Worm (Caenorhabditis elegans) whole organism, L4 larva: ENCODE results near the gene ZK742.3.

Experiments used
- D1046.2 ChIP-seq: fragments of 200-800 bp; sonication (Bioruptor generic); IDR thresholded peaks from 2 replicates; pipeline ENCODE4 v1.3.6; 2022; ENCODE audit warnings: missing genetic modification characterization, missing compliant biosample characterization
- F26F4.8 ChIP-seq: fragments of 200-800 bp; sonication (Bioruptor generic); conservative IDR thresholded peaks from 2 replicates; pipeline ENCODE4 v1.3.6; 2022; ENCODE audit warnings: missing genetic modification characterization, missing compliant biosample characterization
- Y5F2A.4 ChIP-seq: fragments of 200-800 bp; sonication (Bioruptor generic); optimal IDR thresholded peaks from 2 replicates; lab custom pipeline; 2018; ENCODE audit warnings: mild to moderate bottlenecking, missing genetic modification characterization, missing compliant biosample characterization
- Y75B8A.6 ChIP-seq: fragments of 200-800 bp; sonication (Bioruptor generic); IDR thresholded peaks from 2 replicates; pipeline ENCODE4 v1.3.6; 2022; ENCODE audit warnings: missing genetic modification reagents, missing genetic modification characterization, missing compliant biosample characterization
- ZK337.2 ChIP-seq: fragments of 200-800 bp; sonication (Bioruptor generic); IDR thresholded peaks from 2 replicates; pipeline ENCODE4 v1.3.6; 2022; ENCODE audit warnings: missing genetic modification reagents, missing genetic modification characterization, missing compliant biosample characterization
- ZK546.5 ChIP-seq, 2 experiments: sonication (generic microtip); optimal IDR thresholded peaks; 2 replicates each; lab custom pipeline; 2017; ENCODE audit warnings: missing biosample characterization in 2 of 2, missing genetic modification characterization in 2 of 2
- aha-1 ChIP-seq: fragments of 150-350 bp; peaks from one replicate; lab custom pipeline; 2014; ENCODE audit warnings: missing biosample characterization, missing genetic modification characterization
- ama-1 ChIP-seq: fragments of 150-350 bp; optimal IDR thresholded peaks from 2 replicates; lab custom pipeline; 2014; ENCODE audit warnings: inconsistent platforms, mixed read lengths
- attf-4 ChIP-seq: sonication (generic microtip); optimal IDR thresholded peaks from 3 replicates; lab custom pipeline; 2017; ENCODE audit warnings: missing biosample characterization, missing genetic modification characterization
- ceh-82 ChIP-seq: sonication (generic microtip); optimal IDR thresholded peaks from 2 replicates; lab custom pipeline; 2017; ENCODE audit warnings: missing biosample characterization, missing genetic modification characterization
- daf-8 ChIP-seq: fragments of 200-800 bp; sonication (Bioruptor generic); IDR thresholded peaks from 2 replicates; pipeline ENCODE4 v1.3.6; 2022; ENCODE audit warnings: missing genetic modification characterization, missing compliant biosample characterization
- dpl-1 ChIP-seq: fragments of 150-350 bp; optimal IDR thresholded peaks from 2 replicates; lab custom pipeline; 2014; ENCODE audit warnings: missing biosample characterization, missing genetic modification reagents, missing genetic modification characterization
- egl-43 ChIP-seq: fragments of 200-800 bp; sonication (Bioruptor generic); IDR thresholded peaks from 2 replicates; pipeline ENCODE4 v1.3.6; 2022; ENCODE audit warnings: missing genetic modification reagents, missing genetic modification characterization, missing compliant biosample characterization
- fos-1 ChIP-seq: fragments of 150-350 bp; optimal IDR thresholded peaks from 2 replicates; lab custom pipeline; 2014; ENCODE audit warnings: missing biosample characterization, missing genetic modification characterization
- hif-1 ChIP-seq, 2 experiments: sonication (generic microtip); optimal IDR thresholded peaks; 2 replicates each; lab custom pipeline; 2016 to 2017; ENCODE audit warnings: missing compliant biosample characterization in 2 of 2, missing genetic modification characterization in 2 of 2, missing genetic modification reagents in 2 of 2, missing genotype in 2 of 2, mild to moderate bottlenecking in 1 of 2
- hlh-30 ChIP-seq: sonication (generic microtip); optimal IDR thresholded peaks from 2 replicates; lab custom pipeline; 2017; ENCODE audit warnings: antibody characterized with exemption, mild to moderate bottlenecking, missing genetic modification characterization, missing compliant biosample characterization; ENCODE audit not compliant: insufficient read depth
- jun-1 ChIP-seq: fragments of 150-350 bp; optimal IDR thresholded peaks from 2 replicates; lab custom pipeline; 2014; ENCODE audit warnings: missing biosample characterization, missing genetic modification reagents, missing genetic modification characterization
- lin-1 ChIP-seq: fragments of 200-800 bp; sonication (Bioruptor generic); IDR thresholded peaks from 2 replicates; pipeline ENCODE4 v1.3.6; 2022; ENCODE audit warnings: missing genetic modification reagents, missing genetic modification characterization, missing compliant biosample characterization
- lin-13 ChIP-seq: fragments of 150-350 bp; optimal IDR thresholded peaks from 2 replicates; lab custom pipeline; 2014; ENCODE audit warnings: missing biosample characterization, missing genetic modification reagents, missing genetic modification characterization
- lin-38 ChIP-seq: fragments of 200-800 bp; sonication (Bioruptor generic); IDR thresholded peaks from 2 replicates; pipeline ENCODE4 v1.3.6; 2022; ENCODE audit warnings: missing genetic modification reagents, missing genetic modification characterization, missing compliant biosample characterization
- lir-3 ChIP-seq: sonication (generic microtip); optimal IDR thresholded peaks from 2 replicates; lab custom pipeline; 2016; ENCODE audit warnings: mild to moderate bottlenecking, missing genetic modification characterization, missing compliant biosample characterization
- mdt-29 ChIP-seq: fragments of 200-800 bp; sonication (Bioruptor generic); IDR thresholded peaks from 2 replicates; pipeline ENCODE4 v1.3.6; 2022; ENCODE audit warnings: missing genetic modification reagents, missing genetic modification characterization, missing compliant biosample characterization
- mep-1 ChIP-seq: fragments of 150-350 bp; sonication (generic microtip); optimal IDR thresholded peaks from 3 replicates; lab custom pipeline; 2014; ENCODE audit warnings: missing biosample characterization, missing genetic modification characterization
- mes-2 ChIP-seq: sonication (generic microtip); optimal IDR thresholded peaks from 2 replicates; lab custom pipeline; 2016; ENCODE audit warnings: missing genotype, mild to moderate bottlenecking, missing genetic modification characterization, missing compliant biosample characterization; ENCODE audit not compliant: poor library complexity, severe bottlenecking
- mxl-3 ChIP-seq: fragments of 200-800 bp; sonication (Bioruptor generic); optimal IDR thresholded peaks from 2 replicates; lab custom pipeline; 2018; ENCODE audit warnings: mild to moderate bottlenecking, missing genetic modification characterization, missing compliant biosample characterization
- nhr-11 ChIP-seq: fragments of 150-350 bp; optimal IDR thresholded peaks from 2 replicates; lab custom pipeline; 2014; ENCODE audit warnings: missing biosample characterization, missing genetic modification characterization
- nhr-28 ChIP-seq: fragments of 150-350 bp; optimal IDR thresholded peaks from 2 replicates; lab custom pipeline; 2014; ENCODE audit warnings: missing biosample characterization, missing genetic modification characterization
- nhr-41 ChIP-seq: fragments of 200-800 bp; sonication (Bioruptor generic); IDR thresholded peaks from 2 replicates; pipeline ENCODE4 v1.3.6; 2022; ENCODE audit warnings: missing genetic modification reagents, missing genetic modification characterization, missing compliant biosample characterization
- nhr-6 ChIP-seq: fragments of 150-350 bp; optimal IDR thresholded peaks from 2 replicates; lab custom pipeline; 2014; ENCODE audit warnings: missing biosample characterization, missing genetic modification characterization
- pha-4 ChIP-seq, 2 experiments: fragments of 150-350 bp in 1 of 2; fragments of 200-800 bp in 1 of 2; sonication (Bioruptor generic) in 1 of 2; IDR thresholded peaks in 1 of 2; optimal IDR thresholded peaks in 1 of 2; 2 replicates each; pipeline versions ENCODE4 v1.3.6 to Lab custom; 2014 to 2022; ENCODE audit warnings: missing genetic modification characterization in 2 of 2, missing genetic modification reagents in 2 of 2, missing biosample characterization in 1 of 2, missing compliant biosample characterization in 1 of 2
- rbr-2 ChIP-seq: sonication (generic microtip); optimal IDR thresholded peaks from 2 replicates; lab custom pipeline; 2016; ENCODE audit warnings: missing genotype, missing genetic modification characterization, missing compliant biosample characterization
- skn-1 ChIP-seq: fragments of 150-350 bp; optimal IDR thresholded peaks from 2 replicates; lab custom pipeline; 2014; ENCODE audit warnings: missing biosample characterization, missing genetic modification characterization
- spr-1 ChIP-seq: sonication (generic microtip); optimal IDR thresholded peaks from 2 replicates; lab custom pipeline; 2016; ENCODE audit warnings: mild to moderate bottlenecking, missing genetic modification characterization, missing compliant biosample characterization
- unc-130 ChIP-seq: sonication (generic microtip); optimal IDR thresholded peaks from 2 replicates; lab custom pipeline; 2016; ENCODE audit warnings: missing genetic modification reagents, missing genetic modification characterization, missing compliant biosample characterization
- unc-62 ChIP-seq, 3 experiments: fragments of 150-350 bp in 1 of 3; sonication (generic microtip); optimal IDR thresholded peaks in 2 of 3; peaks in 1 of 3; 1 replicate in 1 of 3; 2 replicates in 2 of 3; lab custom pipeline; 2014 to 2017; ENCODE audit warnings: missing biosample characterization in 3 of 3, missing genetic modification characterization in 3 of 3, missing genetic modification reagents in 3 of 3, missing genotype in 1 of 3
- zag-1 ChIP-seq: fragments of 150-350 bp; optimal IDR thresholded peaks from 2 replicates; lab custom pipeline; 2014; ENCODE audit warnings: missing biosample characterization, missing genetic modification characterization
- zfp-3 ChIP-seq: fragments of 200-800 bp; sonication (Bioruptor generic); conservative IDR thresholded peaks from 2 replicates; pipeline ENCODE4 v1.3.6; 2022; ENCODE audit warnings: missing genetic modification reagents, missing genetic modification characterization, missing compliant biosample characterization
- zip-11 ChIP-seq: fragments of 200-800 bp; sonication (Bioruptor generic); IDR thresholded peaks from 2 replicates; pipeline ENCODE4 v1.3.6; 2022; ENCODE audit warnings: missing genetic modification characterization, missing compliant biosample characterization

ZK742.3 gene

ce11 chrV:7810591-7810990 is 879 bp upstream of the ZK742.3 start:
- TF ChIP-seq nhr-41 (GFP tag; lab: Robert Waterston, UW) (no peak), ceh-82 (tag; lab: Kevin White, UChicago) (no peak), Y5F2A.4 (GFP tag; lab: Kevin White, UChicago) (no peak), aha-1 (tag; lab: Kevin White, UChicago) (peak; percentile 97)

ce11 chrV:7808444-7808843 is 1.3 kb downstream of the ZK742.3 start:
- TF ChIP-seq Y75B8A.6 (GFP tag; lab: Robert Waterston, UW) (no peak), unc-62 (GFP tag; optimal IDR thresholded peaks at IDR 0.05 in 1 of 2; lab: Kevin White, UChicago) (peak in 1 of 2 experiments; percentile 77), unc-62 (tag; optimal IDR thresholded peaks at IDR 0.05; lab: Kevin White, UChicago) (no peak), lir-3 (tag; lab: Kevin White, UChicago) (no peak)

DNA sequence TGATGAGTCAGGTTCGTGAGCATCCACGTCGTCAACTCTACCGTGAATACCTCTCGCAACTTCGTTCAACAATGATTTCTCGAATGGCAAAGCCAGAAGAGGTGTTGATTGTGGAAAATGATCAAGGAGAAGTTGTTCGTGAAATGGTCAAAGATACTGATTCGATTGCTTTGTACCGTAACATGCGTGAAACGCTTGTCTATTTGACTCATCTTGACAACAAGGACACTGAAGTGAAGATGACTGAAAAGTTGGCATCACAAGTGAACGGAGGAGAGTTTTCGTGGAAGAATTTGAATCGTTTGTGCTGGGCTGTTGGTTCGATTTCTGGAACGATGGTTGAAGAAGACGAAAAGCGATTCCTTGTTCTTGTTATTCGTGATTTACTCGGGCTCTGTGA is 3.1 kb downstream of the ZK742.3 start:
- TF ChIP-seq lir-3 (tag; lab: Kevin White, UChicago) (no peak), mdt-29 (GFP tag; lab: Robert Waterston, UW) (no peak), nhr-41 (GFP tag; lab: Robert Waterston, UW) (no peak), daf-8 (GFP tag; lab: Robert Waterston, UW) (no peak), D1046.2 (GFP tag; lab: Robert Waterston, UW) (no peak), aha-1 (tag; lab: Kevin White, UChicago) (peak; percentile 84), unc-62 (GFP tag; optimal IDR thresholded peaks at IDR 0.05 in 1 of 2; lab: Kevin White, UChicago) (peak in 1 of 2 experiments; percentile 66), unc-62 (tag; optimal IDR thresholded peaks at IDR 0.05; lab: Kevin White, UChicago) (no peak)

DNA sequence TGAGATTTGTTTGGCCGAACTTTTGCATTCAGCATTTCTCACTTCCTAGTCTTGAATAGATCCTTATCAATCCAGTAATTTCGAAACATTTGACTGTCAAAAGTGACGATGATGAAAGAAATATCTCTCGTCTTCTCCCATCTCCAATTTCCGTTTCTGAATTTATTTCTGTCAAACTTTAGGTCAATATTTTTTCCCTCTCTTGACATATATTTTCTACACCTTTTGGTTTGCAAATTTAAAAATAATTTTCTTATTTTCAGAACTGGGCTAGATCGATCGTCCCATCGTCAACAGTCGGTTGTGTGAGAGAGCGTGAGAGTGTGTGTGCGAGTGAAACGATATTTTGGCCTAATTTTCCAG is 4.9 kb downstream of the ZK742.3 start, which contains the start of gene xpo-1:
xpo-1 (plus strand) TSS at position 264 of the 363 bp plus-strand sequence.
- TF ChIP-seq jun-1 (tag; lab: Kevin White, UChicago) (no peak), lin-38 (GFP tag; lab: Robert Waterston, UW) (no peak), rbr-2 (no peak), zip-11 (GFP tag; lab: Robert Waterston, UW) (no peak), zfp-3 (GFP tag; lab: Robert Waterston, UW) (no peak)

ce11 chrV:7804064-7804800 is 5.5 kb downstream of the ZK742.3 start, which contains the start of gene uvs-1:
uvs-1 (minus strand) TSS chrV:7804208.
- peak; percentile 50 for TF ChIP-seq dpl-1 (GFP tag; lab: Kevin White, UChicago)
- TF ChIP-seq nhr-41 (GFP tag; lab: Robert Waterston, UW) = no peak
- peak; percentile 61 for TF ChIP-seq nhr-28 (tag; lab: Kevin White, UChicago)
- no peak for TF ChIP-seq unc-130 (GFP tag; lab: Kevin White, UChicago)
- no peak for TF ChIP-seq mdt-29 (GFP tag; lab: Robert Waterston, UW)
- TF ChIP-seq jun-1 (tag; lab: Kevin White, UChicago) = no peak
- no peak for TF ChIP-seq fos-1 (tag; lab: Kevin White, UChicago)
- TF ChIP-seq lin-13 = no peak
- TF ChIP-seq lir-3 (tag; lab: Kevin White, UChicago) = no peak
- no peak for TF ChIP-seq daf-8 (GFP tag; lab: Robert Waterston, UW)
- TF ChIP-seq egl-43 (GFP tag; lab: Robert Waterston, UW) = no peak
- no peak for TF ChIP-seq ZK546.5 (tag; optimal IDR thresholded peaks at IDR 0.05; lab: Kevin White, UChicago)
- TF ChIP-seq lin-1 = no peak
- TF ChIP-seq aha-1 (tag; lab: Kevin White, UChicago) = peak; percentile 96
- no peak for TF ChIP-seq zag-1
- TF ChIP-seq mes-2 (tag; lab: Kevin White, UChicago) = peak; percentile 14
- TF ChIP-seq unc-62 (GFP tag; optimal IDR thresholded peaks at IDR 0.05 in 1 of 2; lab: Kevin White, UChicago) = peak in 1 of 2 experiments; percentile 98
- TF ChIP-seq unc-62 (tag; optimal IDR thresholded peaks at IDR 0.05; lab: Kevin White, UChicago) = no peak
- no peak for TF ChIP-seq ZK337.2 (GFP tag; lab: Robert Waterston, UW)
- TF ChIP-seq attf-4 (tag; lab: Kevin White, UChicago) = no peak
- no peak for TF ChIP-seq F26F4.8
- TF ChIP-seq pha-4 (GFP tag; IDR thresholded peaks at IDR 0.05; lab: Robert Waterston, UW) = no peak
- TF ChIP-seq pha-4 (tag; optimal IDR thresholded peaks at IDR 0.05; lab: Kevin White, UChicago) = peak; percentile 76
- peak; percentile 93 for TF ChIP-seq hlh-30 (tag; lab: Kevin White, UChicago)
- TF ChIP-seq nhr-11 = peak; percentile 40
- no peak for TF ChIP-seq nhr-6 (tag; lab: Kevin White, UChicago)
- no peak for TF ChIP-seq Y5F2A.4 (GFP tag; lab: Kevin White, UChicago)
- TF ChIP-seq Y75B8A.6 (GFP tag; lab: Robert Waterston, UW) = no peak
- TF ChIP-seq mxl-3 = peak; percentile 66
- TF ChIP-seq hif-1 (tag; optimal IDR thresholded peaks at IDR 0.05; lab: Kevin White, UChicago) = peak in 1 of 2 experiments; percentile 49
- TF ChIP-seq mep-1 (tag; lab: Kevin White, UChicago) = peak; percentile 8
- TF ChIP-seq skn-1 (tag; lab: Kevin White, UChicago) = no peak
- TF ChIP-seq ama-1 = no peak
- TF ChIP-seq spr-1 (tag; lab: Kevin White, UChicago) = no peak
